Worm (Caenorhabditis elegans): Measurements from ENCODE around the gene snf-3.

ce11 chrII:1046937-1047336 lies 44.9 kb upstream of the snf-3 start:
- TF ChIP-seq sea-1 (GFP tag; conservative IDR thresholded peaks at IDR 0.05) (no peak), F13C5.2 (tag; optimal IDR thresholded peaks at IDR 0.05) (no peak), ama-1 (optimal IDR thresholded peaks at IDR 0.05) (no peak), tbx-37 (GFP tag; conservative IDR thresholded peaks at IDR 0.05) (no peak), ceh-36 (tag; optimal IDR thresholded peaks at IDR 0.05) (no peak), flt-1 (GFP tag; IDR thresholded peaks at IDR 0.05) (no peak), aly-1 (tag; optimal IDR thresholded peaks at IDR 0.05) (no peak)
